Fruit fly (Drosophila melanogaster): ENCODE measurements around the gene Hibch.

dm6 chr3R:15369742-15370141 lies 12.7 kb downstream of the Hibch start, which contains the start of gene CG14868:
- TF ChIP-seq pan (optimal IDR thresholded peaks at IDR 0.05) (no peak), CG8478 (optimal IDR thresholded peaks at IDR 0.05) (no peak), usp (GFP tag; optimal IDR thresholded peaks at IDR 0.05) (no peak), Dll (optimal IDR thresholded peaks at IDR 0.05) (no peak)
